Fruit fly (Drosophila melanogaster) whole organism, adult: ENCODE data around the gene brwl.

ENCODE experiments used
- CG11617 ChIP-seq: fragments of 200-800 bp; sonication (Bioruptor generic); optimal IDR thresholded peaks from 2 replicates; lab custom pipeline; 2017; ENCODE audit warnings: mild to moderate bottlenecking, missing biosample characterization, missing genetic modification reagents, missing genetic modification characterization
- CG12768 ChIP-seq: fragments of 200-800 bp; sonication (Bioruptor generic); optimal IDR thresholded peaks from 2 replicates; lab custom pipeline; 2017; ENCODE audit warnings: missing biosample characterization, missing genetic modification characterization, mild to moderate bottlenecking, moderate library complexity, missing genetic modification reagents
- CG14711 ChIP-seq: fragments of 200-800 bp; sonication (Bioruptor generic); optimal IDR thresholded peaks from 2 replicates; lab custom pipeline; 2018; ENCODE audit warnings: missing biosample characterization, mild to moderate bottlenecking, missing genetic modification characterization, moderate library complexity
- CG1620 ChIP-seq: fragments of 200-800 bp; sonication (Bioruptor generic); optimal IDR thresholded peaks from 2 replicates; lab custom pipeline; 2016; ENCODE audit warnings: missing biosample characterization, missing genetic modification characterization
- CG33017 ChIP-seq: fragments of 200-800 bp; sonication (Bioruptor generic); optimal IDR thresholded peaks from 2 replicates; lab custom pipeline; 2018; ENCODE audit warnings: missing biosample characterization, mild to moderate bottlenecking, missing genetic modification characterization, moderate library complexity
- CG5204 ChIP-seq: fragments of 200-800 bp; sonication (Bioruptor generic); optimal IDR thresholded peaks from 2 replicates; lab custom pipeline; 2016; ENCODE audit warnings: missing biosample characterization, missing genetic modification characterization
- CG7045 ChIP-seq: fragments of 200-800 bp; sonication (Bioruptor generic); optimal IDR thresholded peaks from 2 replicates; lab custom pipeline; 2017; ENCODE audit warnings: missing biosample characterization, mild to moderate bottlenecking, missing genetic modification characterization
- CG7101 ChIP-seq: fragments of 200-800 bp; sonication (Bioruptor generic); optimal IDR thresholded peaks from 2 replicates; lab custom pipeline; 2018; ENCODE audit warnings: missing biosample characterization, mild to moderate bottlenecking, missing genetic modification characterization, moderate library complexity
- Clk ChIP-seq: fragments of 200-800 bp; sonication (Bioruptor generic); optimal IDR thresholded peaks from 2 replicates; lab custom pipeline; 2017; ENCODE audit warnings: missing biosample characterization, missing genetic modification characterization
- Crg-1 ChIP-seq: fragments of 200-800 bp; sonication (Bioruptor generic); optimal IDR thresholded peaks from 2 replicates; lab custom pipeline; 2016; ENCODE audit warnings: missing biosample characterization, missing genetic modification characterization
- Hr96 ChIP-seq: fragments of 200-800 bp; sonication (Bioruptor generic); optimal IDR thresholded peaks from 2 replicates; lab custom pipeline; 2016; ENCODE audit warnings: missing biosample characterization, missing genetic modification characterization
- Mnt ChIP-seq: fragments of 200-800 bp; sonication (Bioruptor generic); optimal IDR thresholded peaks from 2 replicates; lab custom pipeline; 2016; ENCODE audit warnings: missing biosample characterization, mild to moderate bottlenecking, missing genetic modification characterization
- bab1 ChIP-seq: fragments of 200-800 bp; sonication (Bioruptor generic); optimal IDR thresholded peaks from 3 replicates; lab custom pipeline; 2019; ENCODE audit warnings: missing biosample characterization, mild to moderate bottlenecking, missing genetic modification characterization, moderate library complexity
- cic ChIP-seq: fragments of 200-800 bp; sonication (Bioruptor generic); optimal IDR thresholded peaks from 2 replicates; lab custom pipeline; 2017; ENCODE audit warnings: missing biosample characterization, mild to moderate bottlenecking, missing genetic modification characterization, moderate library complexity
- cnc ChIP-seq, 2 experiments: fragments of >200 bp; optimal IDR thresholded peaks; 2 replicates each; lab custom pipeline; 2017
- kay ChIP-seq: fragments of 200-800 bp; sonication (Bioruptor generic); peaks from one replicate; lab custom pipeline; 2016; ENCODE audit warnings: missing biosample characterization, missing genetic modification characterization, borderline replicate concordance
- ovo ChIP-seq: fragments of 200-800 bp; sonication (Bioruptor generic); optimal IDR thresholded peaks from 2 replicates; lab custom pipeline; 2016; ENCODE audit warnings: missing biosample characterization, missing genetic modification characterization
- pad ChIP-seq: fragments of 200-800 bp; sonication (Bioruptor generic); optimal IDR thresholded peaks from 3 replicates; lab custom pipeline; 2017; ENCODE audit warnings: missing biosample characterization, missing genetic modification characterization, mild to moderate bottlenecking, moderate library complexity, missing genetic modification reagents
- tj ChIP-seq: fragments of 200-800 bp; sonication (Bioruptor generic); optimal IDR thresholded peaks from 3 replicates; lab custom pipeline; 2017; ENCODE audit warnings: missing biosample characterization, mild to moderate bottlenecking, missing genetic modification characterization, moderate library complexity
- toe ChIP-seq: fragments of 200-800 bp; sonication (Bioruptor generic); optimal IDR thresholded peaks from 2 replicates; lab custom pipeline; 2016; ENCODE audit warnings: missing biosample characterization, missing genetic modification characterization

Gene brwl

DNA sequence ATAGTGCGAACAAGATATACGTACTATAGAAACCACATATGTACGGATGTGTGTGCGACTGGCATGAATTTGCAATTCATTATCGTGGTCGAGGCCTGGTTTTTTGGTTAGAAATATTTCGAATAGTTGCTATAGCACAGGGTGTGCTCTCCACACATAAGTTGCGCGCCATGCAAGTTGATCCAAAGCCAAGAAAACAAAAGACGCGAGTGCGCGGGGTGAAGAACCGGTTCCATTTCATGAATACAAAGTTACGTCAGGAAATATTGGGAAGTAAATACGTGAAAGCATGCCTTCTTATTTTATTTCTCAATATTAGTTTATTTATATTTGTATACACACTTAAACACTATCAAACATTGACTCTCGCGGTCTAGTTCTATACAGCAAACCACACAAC, 45.2 kb downstream of the brwl start:
- TF ChIP-seq kay (GFP tag; lab: Kevin White, UChicago): peak; percentile 84
- peak; percentile 11 for TF ChIP-seq CG7101 (tag; lab: Kevin White, UChicago)
- TF ChIP-seq cnc (optimal IDR thresholded peaks at IDR 0.05; lab: Kevin White, UChicago): no peak

dm6 chr2L:9614674-9615258, 46.1 kb downstream of the brwl start:
- TF ChIP-seq CG12768 (GFP tag; lab: Kevin White, UChicago) (no peak), Clk (GFP tag; lab: Kevin White, UChicago) (no peak), cnc (optimal IDR thresholded peaks at IDR 0.05; lab: Kevin White, UChicago) (peak in 1 of 2 experiments; percentile 54), CG11617 (GFP tag; lab: Kevin White, UChicago) (no peak), toe (GFP tag; lab: Kevin White, UChicago) (no peak), tj (GFP tag; lab: Kevin White, UChicago) (no peak), Hr96 (GFP tag; lab: Kevin White, UChicago) (no peak), CG1620 (GFP tag; lab: Kevin White, UChicago) (no peak), kay (GFP tag; lab: Kevin White, UChicago) (no peak), ovo (GFP tag; lab: Kevin White, UChicago) (no peak), bab1 (GFP tag; lab: Kevin White, UChicago) (no peak), Mnt (GFP tag; lab: Kevin White, UChicago) (no peak), cic (GFP tag; lab: Kevin White, UChicago) (peak; percentile 40), CG7045 (GFP tag; lab: Kevin White, UChicago) (no peak)

DNA sequence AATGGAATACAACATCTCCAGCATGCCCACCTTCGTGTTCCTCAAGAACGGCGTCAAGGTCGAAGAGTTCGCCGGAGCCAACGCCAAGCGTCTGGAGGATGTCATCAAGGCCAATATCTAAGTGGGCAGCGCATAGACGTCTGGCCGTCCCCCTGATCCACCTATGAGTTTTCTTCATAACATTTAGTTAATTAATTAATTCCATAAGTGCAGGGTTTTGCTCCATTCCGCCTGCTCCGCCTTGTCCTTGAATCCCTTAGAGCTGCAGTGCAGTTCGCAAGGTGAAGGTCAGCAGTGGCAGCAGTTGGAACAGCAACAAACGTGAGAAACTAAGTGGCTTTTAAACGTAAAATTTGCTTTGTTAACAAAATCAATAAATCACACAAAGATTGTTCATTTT, 46.9 kb downstream of the brwl start:
- no peak for TF ChIP-seq Crg-1 (GFP tag; lab: Kevin White, UChicago)
- no peak for TF ChIP-seq toe (GFP tag; lab: Kevin White, UChicago)
- TF ChIP-seq CG1620 (GFP tag; lab: Kevin White, UChicago): no peak
- no peak for TF ChIP-seq cic (GFP tag; lab: Kevin White, UChicago)
- TF ChIP-seq CG33017 (tag; lab: Kevin White, UChicago): no peak
- TF ChIP-seq Mnt (GFP tag; lab: Kevin White, UChicago): no peak
- TF ChIP-seq CG5204 (GFP tag; lab: Kevin White, UChicago): no peak
- no peak for TF ChIP-seq kay (GFP tag; lab: Kevin White, UChicago)
- TF ChIP-seq CG11617 (GFP tag; lab: Kevin White, UChicago): no peak
- TF ChIP-seq CG7045 (GFP tag; lab: Kevin White, UChicago): no peak
- no peak for TF ChIP-seq Clk (GFP tag; lab: Kevin White, UChicago)
- no peak for TF ChIP-seq pad
- TF ChIP-seq ovo (GFP tag; lab: Kevin White, UChicago): no peak
- TF ChIP-seq CG12768 (GFP tag; lab: Kevin White, UChicago): no peak

DNA sequence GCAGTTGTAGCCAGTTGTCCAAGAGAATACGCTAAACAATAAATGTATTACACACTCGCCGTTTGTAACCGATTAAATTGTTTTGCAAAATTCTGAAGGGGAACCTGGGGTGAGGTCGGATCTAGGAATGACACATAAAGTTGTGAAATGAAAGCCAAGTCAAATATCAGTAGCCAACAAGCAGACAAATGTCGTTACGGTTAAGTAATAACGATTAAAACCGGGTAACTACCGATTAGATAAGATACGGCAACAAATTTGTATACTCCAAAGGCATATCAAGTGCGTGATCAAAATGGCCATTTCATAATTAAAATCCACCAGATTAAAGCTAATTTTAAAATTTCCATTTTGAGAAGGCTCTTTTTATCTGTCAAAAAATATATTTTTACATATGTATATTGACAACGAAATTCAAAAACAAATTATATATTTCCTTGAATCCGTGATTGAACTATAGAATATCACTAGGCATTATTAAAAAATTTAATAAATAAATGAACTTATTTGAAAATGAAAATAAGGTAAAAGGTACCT, 47.4 kb downstream of the brwl start, which contains the start of gene GlcAT-S:
Gene GlcAT-S (plus strand): TSS at position 487 of the 537 bp plus-strand sequence.
- TF ChIP-seq Mnt (GFP tag; lab: Kevin White, UChicago) (no peak), CG7045 (GFP tag; lab: Kevin White, UChicago) (no peak), CG11617 (GFP tag; lab: Kevin White, UChicago) (no peak), cic (GFP tag; lab: Kevin White, UChicago) (peak; percentile 31)

DNA sequence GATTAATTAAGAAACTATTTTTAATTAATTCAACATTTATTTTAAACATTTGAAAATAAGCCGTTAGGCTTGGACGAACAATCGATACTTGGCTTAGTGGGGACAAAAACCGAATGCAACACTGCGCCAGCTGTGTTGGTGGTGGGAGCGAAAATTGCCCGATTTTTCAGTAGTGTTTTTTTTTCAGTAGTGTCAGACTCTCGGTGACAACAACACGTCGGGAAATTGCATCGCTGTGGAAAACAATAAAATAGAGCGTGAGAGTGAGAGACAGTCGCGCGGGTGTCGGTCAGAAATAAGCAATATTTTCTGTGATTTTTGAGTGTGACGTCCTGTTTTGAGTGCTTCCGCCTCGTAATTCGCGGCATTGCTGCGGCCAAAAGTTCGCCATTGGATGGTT, 48.0 kb downstream of the brwl start:
- TF ChIP-seq CG14711 (tag; lab: Kevin White, UChicago) (no peak), tj (GFP tag; lab: Kevin White, UChicago) (peak; percentile 59), CG7101 (tag; lab: Kevin White, UChicago) (peak; percentile 12), CG7045 (GFP tag; lab: Kevin White, UChicago) (no peak), cnc (optimal IDR thresholded peaks at IDR 0.05; lab: Kevin White, UChicago) (no peak), toe (GFP tag; lab: Kevin White, UChicago) (no peak), Mnt (GFP tag; lab: Kevin White, UChicago) (peak; percentile 80), Crg-1 (GFP tag; lab: Kevin White, UChicago) (peak; percentile 49), CG11617 (GFP tag; lab: Kevin White, UChicago) (peak; percentile 42), CG33017 (tag; lab: Kevin White, UChicago) (peak; percentile 14), ovo (GFP tag; lab: Kevin White, UChicago) (peak; percentile 49), CG1620 (GFP tag; lab: Kevin White, UChicago) (peak; percentile 70), bab1 (GFP tag; lab: Kevin White, UChicago) (peak; percentile 40), cic (GFP tag; lab: Kevin White, UChicago) (peak; percentile 5)

DNA sequence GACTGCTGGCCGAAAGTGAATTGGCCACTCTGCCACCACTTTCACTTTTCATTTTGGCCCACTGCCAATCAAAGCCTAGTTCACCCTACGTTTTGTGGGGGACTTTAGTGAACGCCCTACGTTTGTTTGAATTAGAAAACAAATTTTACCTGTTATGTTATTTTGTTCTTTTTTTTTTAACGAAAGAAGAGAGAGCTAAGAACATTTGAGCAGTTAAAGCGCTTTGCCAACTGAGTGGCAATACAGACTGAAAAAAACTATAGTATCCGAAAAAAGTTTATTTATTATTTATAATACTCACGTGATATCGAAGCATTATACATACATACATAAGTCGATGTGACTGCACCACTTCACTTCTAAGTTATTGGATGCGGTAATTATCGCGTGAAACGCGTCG, 49.2 kb downstream of the brwl start:
- TF ChIP-seq tj (GFP tag; lab: Kevin White, UChicago) (no peak), CG7045 (GFP tag; lab: Kevin White, UChicago) (no peak), Crg-1 (GFP tag; lab: Kevin White, UChicago) (no peak), CG12768 (GFP tag; lab: Kevin White, UChicago) (no peak), Hr96 (GFP tag; lab: Kevin White, UChicago) (no peak), pad (no peak), CG14711 (tag; lab: Kevin White, UChicago) (peak; percentile 29), CG1620 (GFP tag; lab: Kevin White, UChicago) (no peak), Mnt (GFP tag; lab: Kevin White, UChicago) (no peak), toe (GFP tag; lab: Kevin White, UChicago) (no peak), CG5204 (GFP tag; lab: Kevin White, UChicago) (no peak), Clk (GFP tag; lab: Kevin White, UChicago) (no peak), bab1 (GFP tag; lab: Kevin White, UChicago) (peak; percentile 69), CG33017 (tag; lab: Kevin White, UChicago) (no peak), cic (GFP tag; lab: Kevin White, UChicago) (no peak), CG7101 (tag; lab: Kevin White, UChicago) (no peak), kay (GFP tag; lab: Kevin White, UChicago) (peak; percentile 33), CG11617 (GFP tag; lab: Kevin White, UChicago) (no peak), ovo (GFP tag; lab: Kevin White, UChicago) (no peak), cnc (optimal IDR thresholded peaks at IDR 0.05; lab: Kevin White, UChicago) (no peak)
